Worm (Caenorhabditis elegans) whole organism, L1 larva: ENCODE measurements around the gene odr-3.

Experiments
- C04F5.9 ChIP-seq: sonication (generic microtip); optimal IDR thresholded peaks from 2 replicates; lab custom pipeline; 2016; ENCODE audit warnings: missing genetic modification characterization, missing compliant biosample characterization
- C34B4.2 ChIP-seq: sonication (generic microtip); optimal IDR thresholded peaks from 2 replicates; lab custom pipeline; 2017; ENCODE audit warnings: mild to moderate bottlenecking, missing genetic modification characterization, missing compliant biosample characterization
- F16B12.6 ChIP-seq: fragments of 150-350 bp; optimal IDR thresholded peaks from 2 replicates; lab custom pipeline; 2014; ENCODE audit warnings: missing biosample characterization, missing genetic modification characterization
- alr-1 ChIP-seq: fragments of 200-800 bp; sonication (Bioruptor generic); optimal IDR thresholded peaks from 2 replicates; lab custom pipeline; 2018; ENCODE audit warnings: borderline replicate concordance, mild to moderate bottlenecking, missing genetic modification characterization, missing compliant biosample characterization
- aly-2 ChIP-seq: fragments of 150-350 bp; optimal IDR thresholded peaks from 2 replicates; lab custom pipeline; 2014; ENCODE audit warnings: missing biosample characterization, missing genetic modification characterization
- ama-1 ChIP-seq: fragments of 150-350 bp; optimal IDR thresholded peaks from 2 replicates; lab custom pipeline; 2014
- ceh-90 ChIP-seq: sonication (generic microtip); optimal IDR thresholded peaks from 2 replicates; lab custom pipeline; 2016; ENCODE audit warnings: missing genetic modification characterization, missing compliant biosample characterization
- dpl-1 ChIP-seq, 3 experiments: fragments of 150-350 bp in 2 of 3; sonication (generic microtip) in 1 of 3; optimal IDR thresholded peaks; 2 replicates each; lab custom pipeline; 2014 to 2017; ENCODE audit warnings: missing biosample characterization in 3 of 3, missing genetic modification characterization in 3 of 3, missing genetic modification reagents in 3 of 3
- dsc-1 ChIP-seq: sonication (generic microtip); optimal IDR thresholded peaks from 2 replicates; lab custom pipeline; 2016; ENCODE audit warnings: mild to moderate bottlenecking, missing genetic modification characterization, missing compliant biosample characterization
- efl-1 ChIP-seq, 4 experiments: fragments of 150-350 bp; optimal IDR thresholded peaks in 3 of 4; peaks in 1 of 4; 1 replicate in 1 of 4; 2 replicates in 3 of 4; lab custom pipeline; 2014; ENCODE audit warnings: missing biosample characterization in 2 of 4, missing genetic modification characterization in 2 of 4, missing genetic modification reagents in 2 of 4
- efl-3 ChIP-seq: fragments of 200-800 bp; sonication (Bioruptor generic); optimal IDR thresholded peaks from 2 replicates; lab custom pipeline; 2018; ENCODE audit warnings: mild to moderate bottlenecking, missing genetic modification characterization, missing compliant biosample characterization
- elt-2 ChIP-seq: sonication (generic microtip); optimal IDR thresholded peaks from 2 replicates; lab custom pipeline; 2016; ENCODE audit warnings: missing genetic modification characterization, mild to moderate bottlenecking, inconsistent platforms, missing compliant biosample characterization, missing genetic modification reagents
- fkh-4 ChIP-seq: sonication (generic microtip); optimal IDR thresholded peaks from 2 replicates; lab custom pipeline; 2016; ENCODE audit warnings: missing compliant biosample characterization, missing genetic modification characterization, borderline replicate concordance
- hlh-4 ChIP-seq: sonication (generic microtip); optimal IDR thresholded peaks from 2 replicates; lab custom pipeline; 2016; ENCODE audit warnings: mild to moderate bottlenecking, missing genetic modification characterization, missing compliant biosample characterization
- irx-1 ChIP-seq: sonication (generic microtip); optimal IDR thresholded peaks from 2 replicates; lab custom pipeline; 2016; ENCODE audit warnings: missing genetic modification characterization, missing compliant biosample characterization
- jun-1 ChIP-seq: fragments of 150-350 bp; optimal IDR thresholded peaks from 2 replicates; lab custom pipeline; 2014; ENCODE audit warnings: missing biosample characterization, missing genetic modification reagents, missing genetic modification characterization
- lin-14 ChIP-seq: fragments of 200-800 bp; sonication (Bioruptor generic); optimal IDR thresholded peaks from 2 replicates; lab custom pipeline; 2018; ENCODE audit warnings: mild to moderate bottlenecking, missing genetic modification characterization, moderate library complexity, missing compliant biosample characterization
- lin-15B ChIP-seq: fragments of 150-350 bp; sonication (generic microtip); optimal IDR thresholded peaks from 3 replicates; lab custom pipeline; 2014; ENCODE audit warnings: missing biosample characterization, missing genetic modification characterization
- lin-35 ChIP-seq, 2 experiments: fragments of 150-350 bp; optimal IDR thresholded peaks; 2 replicates each; lab custom pipeline; 2014; ENCODE audit warnings: missing biosample characterization in 2 of 2, missing genetic modification characterization in 2 of 2, missing genetic modification reagents in 2 of 2
- lin-39 ChIP-seq: fragments of 150-350 bp; optimal IDR thresholded peaks from 2 replicates; lab custom pipeline; 2014; ENCODE audit warnings: missing biosample characterization, missing genetic modification reagents, missing genetic modification characterization
- mab-9 ChIP-seq: fragments of 200-800 bp; sonication (Bioruptor generic); IDR thresholded peaks from 2 replicates; pipeline ENCODE4 v1.3.6; 2022; ENCODE audit warnings: missing genetic modification reagents, missing genetic modification characterization, missing compliant biosample characterization
- mdl-1 ChIP-seq, 2 experiments: fragments of 150-350 bp; optimal IDR thresholded peaks; 2 replicates each; lab custom pipeline; 2014 to 2017; ENCODE audit warnings: missing biosample characterization in 2 of 2, missing genetic modification characterization in 2 of 2, inconsistent platforms in 1 of 2
- nhr-19 ChIP-seq: fragments of 200-800 bp; sonication (Bioruptor generic); conservative IDR thresholded peaks from 2 replicates; pipeline ENCODE4 v1.3.6; 2022; ENCODE audit warnings: missing genetic modification characterization, missing compliant biosample characterization
- nhr-20 ChIP-seq: sonication (generic microtip); optimal IDR thresholded peaks from 2 replicates; lab custom pipeline; 2016; ENCODE audit warnings: mild to moderate bottlenecking, missing genetic modification characterization, missing compliant biosample characterization
- nhr-47 ChIP-seq: sonication (generic microtip); optimal IDR thresholded peaks from 2 replicates; lab custom pipeline; 2016; ENCODE audit warnings: mild to moderate bottlenecking, missing genetic modification characterization, moderate library complexity, missing compliant biosample characterization
- nhr-71 ChIP-seq: sonication (generic microtip); optimal IDR thresholded peaks from 2 replicates; lab custom pipeline; 2016; ENCODE audit warnings: mild to moderate bottlenecking, missing genetic modification characterization, moderate library complexity, missing compliant biosample characterization
- nhr-76 ChIP-seq: sonication (generic microtip); optimal IDR thresholded peaks from 2 replicates; lab custom pipeline; 2017; ENCODE audit warnings: missing biosample characterization, missing genetic modification characterization
- nhr-85 ChIP-seq: sonication (generic microtip); peaks from one replicate; lab custom pipeline; 2016; ENCODE audit warnings: missing genetic modification characterization, inconsistent platforms, missing compliant biosample characterization
- pax-3 ChIP-seq: fragments of 200-800 bp; sonication (Bioruptor generic); optimal IDR thresholded peaks from 2 replicates; lab custom pipeline; 2018; ENCODE audit warnings: mild to moderate bottlenecking, missing genetic modification characterization, moderate library complexity, missing compliant biosample characterization
- pqm-1 ChIP-seq: sonication (generic microtip); optimal IDR thresholded peaks from 3 replicates; lab custom pipeline; 2017; ENCODE audit warnings: missing biosample characterization, missing genetic modification characterization
- rnt-1 ChIP-seq: sonication (generic microtip); optimal IDR thresholded peaks from 2 replicates; lab custom pipeline; 2016; ENCODE audit warnings: mild to moderate bottlenecking, missing genetic modification characterization, moderate library complexity, missing compliant biosample characterization
- skn-1 ChIP-seq: fragments of 150-350 bp; optimal IDR thresholded peaks from 2 replicates; lab custom pipeline; 2014; ENCODE audit warnings: missing biosample characterization, missing genetic modification characterization
- snpc-4 ChIP-seq: fragments of 150-350 bp; optimal IDR thresholded peaks from 2 replicates; lab custom pipeline; 2014; ENCODE audit warnings: missing biosample characterization, missing genetic modification characterization
- snu-23 ChIP-seq: sonication (generic microtip); optimal IDR thresholded peaks from 2 replicates; lab custom pipeline; 2016; ENCODE audit warnings: missing genetic modification characterization, missing compliant biosample characterization
- tbx-2 ChIP-seq: sonication (generic microtip); optimal IDR thresholded peaks from 2 replicates; lab custom pipeline; 2016; ENCODE audit warnings: missing genetic modification characterization, missing compliant biosample characterization
- zip-4 ChIP-seq: fragments of 200-800 bp; sonication (Bioruptor generic); optimal IDR thresholded peaks from 2 replicates; lab custom pipeline; 2018; ENCODE audit warnings: mild to moderate bottlenecking, missing genetic modification characterization, moderate library complexity, missing compliant biosample characterization
- ztf-4 ChIP-seq: fragments of 150-350 bp; optimal IDR thresholded peaks from 2 replicates; lab custom pipeline; 2014; ENCODE audit warnings: missing biosample characterization, missing genetic modification characterization

Gene odr-3

ce11 chrV:13229538-13229937, 19.8 kb downstream of the odr-3 start:
- TF ChIP-seq lin-14 (GFP tag; lab: Kevin White, UChicago) (no peak), efl-1 (optimal IDR thresholded peaks at IDR 0.05; lab: Kevin White, UChicago) (no peak), efl-1 (GFP tag; optimal IDR thresholded peaks at IDR 0.05 in 1 of 2; lab: Kevin White, UChicago) (peak in 1 of 2 experiments; percentile 20), snpc-4 (tag; lab: Kevin White, UChicago) (no peak), pax-3 (tag; lab: Kevin White, UChicago) (peak; percentile 82), dsc-1 (tag; lab: Kevin White, UChicago) (peak; percentile 74), ztf-4 (tag; lab: Kevin White, UChicago) (no peak)

- TF ChIP-seq zip-4 (no peak), irx-1 (tag; lab: Kevin White, UChicago) (no peak), efl-1 (optimal IDR thresholded peaks at IDR 0.05; lab: Kevin White, UChicago) (no peak), efl-1 (GFP tag; optimal IDR thresholded peaks at IDR 0.05 in 1 of 2; lab: Kevin White, UChicago) (no peak), ztf-4 (tag; lab: Kevin White, UChicago) (no peak), jun-1 (tag; lab: Kevin White, UChicago) (no peak), nhr-47 (tag; lab: Kevin White, UChicago) (no peak), F16B12.6 (tag; lab: Kevin White, UChicago) (no peak), snu-23 (no peak), C04F5.9 (tag; lab: Kevin White, UChicago) (no peak)
These were observed 28.3 kb downstream of the odr-3 start for ce11 chrV:13221066-13221465.

ce11 chrV:13212584-13212983, 36.8 kb downstream of the odr-3 start:
- TF ChIP-seq nhr-85 (tag; lab: Kevin White, UChicago) = no peak
- no peak for TF ChIP-seq F16B12.6 (tag; lab: Kevin White, UChicago)
- no peak for TF ChIP-seq alr-1 (tag; lab: Kevin White, UChicago)
- TF ChIP-seq lin-15B (tag; lab: Kevin White, UChicago) = no peak
- TF ChIP-seq C34B4.2 (tag; lab: Kevin White, UChicago) = no peak
- TF ChIP-seq tbx-2 = no peak
- TF ChIP-seq lin-39 (tag; lab: Kevin White, UChicago) = no peak
- peak; percentile 56 for TF ChIP-seq jun-1 (tag; lab: Kevin White, UChicago)
- TF ChIP-seq pax-3 (tag; lab: Kevin White, UChicago) = peak; percentile 70
- TF ChIP-seq aly-2 (tag; lab: Kevin White, UChicago) = no peak
- no peak for TF ChIP-seq ama-1 (lab: Kevin White, UChicago)
- TF ChIP-seq nhr-20 (tag; lab: Kevin White, UChicago) = peak; percentile 33
- no peak for TF ChIP-seq nhr-76 (tag; lab: Kevin White, UChicago)
- no peak for TF ChIP-seq nhr-71 (tag; lab: Kevin White, UChicago)
- peak in 1 of 2 experiments; percentile 61 for TF ChIP-seq mdl-1 (tag; optimal IDR thresholded peaks at IDR 0.05; lab: Kevin White, UChicago)
- TF ChIP-seq nhr-19 = peak; percentile 19; the same call in 1 of the 2 replicates
- TF ChIP-seq fkh-4 = no peak
- peak; percentile 85 for TF ChIP-seq pqm-1 (tag; lab: Kevin White, UChicago)
- no peak for TF ChIP-seq mab-9 (GFP tag; lab: Robert Waterston, UW)
- TF ChIP-seq efl-3 (GFP tag; lab: Kevin White, UChicago) = no peak
- no peak for TF ChIP-seq rnt-1 (tag; lab: Kevin White, UChicago)
- no peak for TF ChIP-seq skn-1 (tag; lab: Kevin White, UChicago)
- no peak for TF ChIP-seq dpl-1 (GFP tag; optimal IDR thresholded peaks at IDR 0.05; lab: Kevin White, UChicago)
- TF ChIP-seq irx-1 (tag; lab: Kevin White, UChicago) = no peak
- TF ChIP-seq elt-2 = peak; percentile 97
- TF ChIP-seq lin-35 (GFP tag; optimal IDR thresholded peaks at IDR 0.05; lab: Kevin White, UChicago) = peak in 1 of 2 experiments; percentile 53
- TF ChIP-seq ceh-90 (tag; lab: Kevin White, UChicago) = no peak
- no peak for TF ChIP-seq hlh-4 (tag; lab: Kevin White, UChicago)
- TF ChIP-seq, all 84 proteins: peak for 8
